Fruit fly (Drosophila melanogaster): ENCODE results near the gene CG16721.

Gene CG16721

DNA sequence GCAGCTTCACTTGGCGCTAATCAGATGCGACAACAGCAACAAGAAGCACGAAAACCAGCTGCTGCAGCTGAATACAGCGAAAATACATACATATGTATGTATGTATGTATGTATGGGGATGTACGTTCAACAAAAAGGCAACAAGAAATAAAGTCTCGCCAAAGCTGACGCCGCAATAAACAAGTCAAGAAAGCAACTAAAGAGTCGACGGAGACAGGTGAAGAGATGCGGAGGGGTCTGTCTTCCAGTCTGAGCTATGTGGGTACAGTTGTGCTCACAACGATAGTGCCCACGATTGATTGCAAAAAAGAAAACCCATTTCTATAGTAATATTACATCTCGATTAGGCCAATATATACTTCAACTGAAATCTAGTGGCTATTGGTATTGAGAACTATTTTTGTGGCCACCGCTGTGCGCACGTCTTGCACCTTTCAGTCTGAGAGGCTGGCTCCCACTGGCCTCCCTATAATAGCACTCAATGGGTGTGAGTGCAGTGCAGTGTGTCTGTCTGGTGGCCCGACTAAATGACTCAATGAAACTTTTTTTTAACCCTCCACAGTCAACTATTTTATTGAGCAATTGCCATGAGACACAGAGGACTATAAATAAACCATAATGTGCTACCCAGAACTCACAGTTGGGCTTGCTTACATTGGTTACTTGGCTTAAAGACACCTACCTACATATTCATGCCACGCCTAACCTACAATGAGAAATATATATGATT, 16.3 kb downstream of the CG16721 start (continued):
- TF ChIP-seq D (optimal IDR thresholded peaks at IDR 0.05) (no peak), D (GFP tag; optimal IDR thresholded peaks at IDR 0.05) (peak; percentile 92), Dip2 (GFP tag; IDR thresholded peaks at IDR 0.05) (no peak; the same call in 1 of the 2 replicates), Meics (GFP tag; optimal IDR thresholded peaks at IDR 0.05) (peak; percentile 82), ro (GFP tag; IDR thresholded peaks at IDR 0.05) (peak; percentile 80), CG11093 (GFP tag; IDR thresholded peaks at IDR 0.05) (peak; percentile 86; the same call in 2 of the 3 replicates), fd102C (GFP tag; optimal IDR thresholded peaks at IDR 0.05) (no peak), psq (GFP tag; optimal IDR thresholded peaks at IDR 0.05) (peak; percentile 30), HHEX (GFP tag; optimal IDR thresholded peaks at IDR 0.05) (peak; percentile 81), CG7987 (GFP tag; optimal IDR thresholded peaks at IDR 0.05) (peak; percentile 58), Myb (GFP tag; optimal IDR thresholded peaks at IDR 0.05) (peak; percentile 69), Trl (optimal IDR thresholded peaks at IDR 0.05) (no peak), Trl (GFP tag; optimal IDR thresholded peaks at IDR 0.05) (peak; percentile 84), dan (GFP tag; IDR thresholded peaks at IDR 0.05) (peak; percentile 69), nerfin-1 (tag; optimal IDR thresholded peaks at IDR 0.05) (peak; percentile 81), Lhr (GFP tag; optimal IDR thresholded peaks at IDR 0.05) (peak; percentile 80), ERR (GFP tag; optimal IDR thresholded peaks at IDR 0.05) (peak; percentile 81), CG10274 (GFP tag; optimal IDR thresholded peaks at IDR 0.05) (peak; percentile 75), CG3281 (GFP tag; optimal IDR thresholded peaks at IDR 0.05) (peak; percentile 75), dimm (GFP tag; IDR thresholded peaks at IDR 0.05) (peak; percentile 89), CG13123 (GFP tag; optimal IDR thresholded peaks at IDR 0.05) (peak; percentile 83), CG17568 (GFP tag; optimal IDR thresholded peaks at IDR 0.05) (peak; percentile 62), CG43689 (GFP tag; IDR thresholded peaks at IDR 0.05) (peak; percentile 45; the same call in 1 of the 2 replicates), NfI (GFP tag; optimal IDR thresholded peaks at IDR 0.05) (peak; percentile 87), Max (GFP tag; optimal IDR thresholded peaks at IDR 0.05) (peak; percentile 74), ewg (GFP tag; optimal IDR thresholded peaks at IDR 0.05) (peak; percentile 88), Poxn (GFP tag; IDR thresholded peaks at IDR 0.05) (no peak), Adf1 (GFP tag; IDR thresholded peaks at IDR 0.05) (0 out of 2 replicates have a peak, but pooled peaks have one; percentile 11), CG32532 (GFP tag; IDR thresholded peaks at IDR 0.05) (peak; percentile 87), CG13424 (tag; optimal IDR thresholded peaks at IDR 0.05) (peak; percentile 82), gce (GFP tag; IDR thresholded peaks at IDR 0.05) (peak; percentile 93), CG3065 (GFP tag; optimal IDR thresholded peaks at IDR 0.05) (peak; percentile 49), Taf1 (GFP tag; IDR thresholded peaks at IDR 0.05) (peak; percentile 84), CG5245 (GFP tag; optimal IDR thresholded peaks at IDR 0.05) (peak; percentile 94), bab2 (GFP tag; optimal IDR thresholded peaks at IDR 0.05) (peak; percentile 87), ap (GFP tag; IDR thresholded peaks at IDR 0.05) (peak; percentile 94), CG17328 (GFP tag; IDR thresholded peaks at IDR 0.05) (peak; percentile 94), bbx (GFP tag; IDR thresholded peaks at IDR 0.05; ENCODE audit: partially characterized antibody) (no peak), cato (GFP tag; optimal IDR thresholded peaks at IDR 0.05; ENCODE audit: borderline replicate concordance) (peak; percentile 79), CG6254 (GFP tag; optimal IDR thresholded peaks at IDR 0.05) (peak; percentile 92), sd (tag; optimal IDR thresholded peaks at IDR 0.05) (peak; percentile 67), corto (GFP tag; optimal IDR thresholded peaks at IDR 0.05) (peak; percentile 83), dati (GFP tag; IDR thresholded peaks at IDR 0.05) (peak; percentile 94), CG8944 (GFP tag; optimal IDR thresholded peaks at IDR 0.05) (peak; percentile 88), CG2712 (tag; optimal IDR thresholded peaks at IDR 0.05) (peak; percentile 92), ssp (GFP tag; IDR thresholded peaks at IDR 0.05) (peak; percentile 83), maf-S (GFP tag; optimal IDR thresholded peaks at IDR 0.05) (peak; percentile 71), CG18619 (GFP tag; optimal IDR thresholded peaks at IDR 0.05) (peak; percentile 84), slou (GFP tag; optimal IDR thresholded peaks at IDR 0.05) (peak; percentile 62), CG4328 (GFP tag; optimal IDR thresholded peaks at IDR 0.05) (peak; percentile 27)
